Worm (Caenorhabditis elegans) whole organism, L1 larva: Measurements from ENCODE around the gene tat-3.

Source experiments
- ama-1 ChIP-seq: fragments of 150-350 bp; optimal IDR thresholded peaks from 2 replicates; lab custom pipeline; 2014
- ceh-63 ChIP-seq: fragments of 200-800 bp; sonication (Bioruptor generic); optimal IDR thresholded peaks from 2 replicates; lab custom pipeline; 2018; ENCODE audit warnings: mild to moderate bottlenecking, missing genetic modification characterization, missing compliant biosample characterization
- fkh-8 ChIP-seq: sonication (generic microtip); optimal IDR thresholded peaks from 2 replicates; lab custom pipeline; 2016; ENCODE audit warnings: mild to moderate bottlenecking, missing genetic modification characterization, missing compliant biosample characterization
- nhr-28 ChIP-seq: fragments of 150-350 bp; optimal IDR thresholded peaks from 2 replicates; lab custom pipeline; 2014; ENCODE audit warnings: missing biosample characterization, missing genetic modification characterization
- nhr-77 ChIP-seq: fragments of 150-350 bp; optimal IDR thresholded peaks from 2 replicates; lab custom pipeline; 2014; ENCODE audit warnings: missing biosample characterization, missing genetic modification characterization
- unc-62 ChIP-seq: fragments of 150-350 bp; optimal IDR thresholded peaks from 2 replicates; lab custom pipeline; 2014; ENCODE audit warnings: missing biosample characterization, missing genetic modification reagents, missing genetic modification characterization

- TF ChIP-seq ama-1 (lab: Kevin White, UChicago), result no peak
- TF ChIP-seq nhr-28, result no peak
- no peak for TF ChIP-seq nhr-77 (tag; lab: Kevin White, UChicago)
- TF ChIP-seq ceh-63 (GFP tag; lab: Kevin White, UChicago), result no peak
- no peak for TF ChIP-seq unc-62 (GFP tag; lab: Kevin White, UChicago)
- no peak for TF ChIP-seq fkh-8 (tag; lab: Kevin White, UChicago)
These were observed 22.0 kb downstream of the tat-3 start for ce11 chrIII:10708484-10708883.
